Worm (Caenorhabditis elegans) whole organism, L2 larva: ENCODE data around the gene chtb-2.

Experiments used
- C34F6.9 ChIP-seq: fragments of 150-350 bp; optimal IDR thresholded peaks from 2 replicates; lab custom pipeline; 2014; ENCODE audit warnings: missing biosample characterization, missing genetic modification characterization
- F13H6.1 ChIP-seq: sonication (generic microtip); optimal IDR thresholded peaks from 2 replicates; lab custom pipeline; 2016; ENCODE audit warnings: missing genetic modification characterization, missing compliant biosample characterization
- R02D3.7 ChIP-seq: fragments of 150-350 bp; optimal IDR thresholded peaks from 2 replicates; lab custom pipeline; 2014; ENCODE audit warnings: missing biosample characterization, missing genetic modification characterization
- Y55F3AM.14 ChIP-seq: fragments of 200-800 bp; sonication (Bioruptor generic); optimal IDR thresholded peaks from 2 replicates; lab custom pipeline; 2018; ENCODE audit warnings: mild to moderate bottlenecking, missing genetic modification characterization, missing compliant biosample characterization
- ZK546.5 ChIP-seq: sonication (generic microtip); optimal IDR thresholded peaks from 2 replicates; lab custom pipeline; 2017; ENCODE audit warnings: missing biosample characterization, missing genetic modification characterization
- alr-1 ChIP-seq: fragments of 150-350 bp; optimal IDR thresholded peaks from 2 replicates; lab custom pipeline; 2014; ENCODE audit warnings: missing biosample characterization, missing genetic modification characterization
- aly-2 ChIP-seq: fragments of 150-350 bp; optimal IDR thresholded peaks from 2 replicates; lab custom pipeline; 2014; ENCODE audit warnings: missing biosample characterization, missing genetic modification characterization
- ama-1 ChIP-seq: fragments of 150-350 bp; optimal IDR thresholded peaks from 2 replicates; lab custom pipeline; 2018; ENCODE audit warnings: inconsistent platforms
- blmp-1 ChIP-seq: sonication (generic microtip); optimal IDR thresholded peaks from 2 replicates; lab custom pipeline; 2017; ENCODE audit warnings: missing genetic modification characterization, mild to moderate bottlenecking, missing compliant biosample characterization, antibody characterized with exemption, moderate library complexity; ENCODE audit not compliant: insufficient read depth
- ceh-16 ChIP-seq: fragments of 150-350 bp; optimal IDR thresholded peaks from 2 replicates; lab custom pipeline; 2014; ENCODE audit warnings: missing biosample characterization, missing genetic modification characterization
- ceh-82 ChIP-seq: fragments of 150-350 bp; optimal IDR thresholded peaks from 2 replicates; lab custom pipeline; 2014; ENCODE audit warnings: missing biosample characterization, missing genetic modification characterization
- crh-2 ChIP-seq: sonication (generic microtip); optimal IDR thresholded peaks from 2 replicates; lab custom pipeline; 2017; ENCODE audit warnings: missing biosample characterization, missing genetic modification characterization
- dmd-4 ChIP-seq: sonication (generic microtip); optimal IDR thresholded peaks from 2 replicates; lab custom pipeline; 2017; ENCODE audit warnings: missing biosample characterization, missing genetic modification characterization
- egl-27 ChIP-seq: sonication (generic microtip); optimal IDR thresholded peaks from 3 replicates; lab custom pipeline; 2017; ENCODE audit warnings: missing biosample characterization, missing genetic modification reagents, missing genetic modification characterization
- elt-1 ChIP-seq: fragments of 150-350 bp; optimal IDR thresholded peaks from 2 replicates; lab custom pipeline; 2014; ENCODE audit warnings: missing biosample characterization, missing genetic modification characterization
- elt-3 ChIP-seq: sonication (generic microtip); optimal IDR thresholded peaks from 2 replicates; lab custom pipeline; 2017; ENCODE audit warnings: missing biosample characterization, missing genetic modification characterization
- fos-1 ChIP-seq: fragments of 150-350 bp; optimal IDR thresholded peaks from 2 replicates; lab custom pipeline; 2014; ENCODE audit warnings: missing biosample characterization, missing genetic modification characterization
- gmeb-1 ChIP-seq: fragments of 150-350 bp; optimal IDR thresholded peaks from 2 replicates; lab custom pipeline; 2014; ENCODE audit warnings: missing biosample characterization, missing genetic modification characterization
- lin-11 ChIP-seq: fragments of 150-350 bp; sonication (generic microtip); optimal IDR thresholded peaks from 2 replicates; lab custom pipeline; 2014; ENCODE audit warnings: missing biosample characterization, missing genetic modification characterization, inconsistent platforms, mixed read lengths
- lin-13 ChIP-seq: fragments of 150-350 bp; optimal IDR thresholded peaks from 2 replicates; lab custom pipeline; 2014; ENCODE audit warnings: missing biosample characterization, missing genetic modification reagents, missing genetic modification characterization
- lin-39 ChIP-seq: fragments of 150-350 bp; optimal IDR thresholded peaks from 2 replicates; lab custom pipeline; 2014; ENCODE audit warnings: missing biosample characterization, missing genetic modification reagents, missing genetic modification characterization
- lsy-2 ChIP-seq, 2 experiments: fragments of 150-350 bp in 1 of 2; sonication (generic microtip) in 1 of 2; optimal IDR thresholded peaks; 2 replicates each; lab custom pipeline; 2014 to 2017; ENCODE audit warnings: missing biosample characterization in 2 of 2, missing genetic modification characterization in 2 of 2
- mab-5 ChIP-seq: fragments of 150-350 bp; optimal IDR thresholded peaks from 2 replicates; lab custom pipeline; 2014; ENCODE audit warnings: missing biosample characterization, missing genetic modification characterization
- mbf-1 ChIP-seq: sonication (generic microtip); optimal IDR thresholded peaks from 2 replicates; lab custom pipeline; 2017; ENCODE audit warnings: missing biosample characterization, missing genetic modification characterization
- mdl-1 ChIP-seq, 2 experiments: fragments of 150-350 bp in 1 of 2; sonication (generic microtip) in 1 of 2; optimal IDR thresholded peaks; 2 replicates each; lab custom pipeline; 2017; ENCODE audit warnings: missing biosample characterization in 2 of 2, missing genetic modification characterization in 2 of 2
- nhr-10 ChIP-seq: sonication (generic microtip); optimal IDR thresholded peaks from 2 replicates; lab custom pipeline; 2017; ENCODE audit warnings: missing biosample characterization, missing genetic modification characterization
- nhr-11 ChIP-seq: fragments of 150-350 bp; optimal IDR thresholded peaks from 2 replicates; lab custom pipeline; 2014; ENCODE audit warnings: missing biosample characterization, missing genetic modification characterization
- nhr-12 ChIP-seq: fragments of 150-350 bp; optimal IDR thresholded peaks from 2 replicates; lab custom pipeline; 2014; ENCODE audit warnings: missing biosample characterization, missing genetic modification characterization
- nhr-129 ChIP-seq: fragments of 150-350 bp; optimal IDR thresholded peaks from 2 replicates; lab custom pipeline; 2014; ENCODE audit warnings: missing biosample characterization, missing genetic modification characterization
- nhr-21 ChIP-seq: fragments of 150-350 bp; optimal IDR thresholded peaks from 2 replicates; lab custom pipeline; 2014; ENCODE audit warnings: missing biosample characterization, missing genetic modification characterization
- nhr-23 ChIP-seq: fragments of 150-350 bp; optimal IDR thresholded peaks from 2 replicates; lab custom pipeline; 2014; ENCODE audit warnings: missing biosample characterization, missing genetic modification reagents, missing genetic modification characterization
- nhr-237 ChIP-seq: fragments of 150-350 bp; optimal IDR thresholded peaks from 2 replicates; lab custom pipeline; 2014; ENCODE audit warnings: missing biosample characterization, missing genetic modification characterization
- nhr-25 ChIP-seq: fragments of 150-350 bp; sonication (generic microtip); optimal IDR thresholded peaks from 3 replicates; lab custom pipeline; 2014; ENCODE audit warnings: missing biosample characterization, missing genetic modification characterization
- nhr-6 ChIP-seq: fragments of 150-350 bp; optimal IDR thresholded peaks from 2 replicates; lab custom pipeline; 2014; ENCODE audit warnings: missing biosample characterization, missing genetic modification characterization
- nhr-77 ChIP-seq: fragments of 150-350 bp; optimal IDR thresholded peaks from 2 replicates; lab custom pipeline; 2014; ENCODE audit warnings: missing biosample characterization, missing genetic modification characterization
- peb-1 ChIP-seq: fragments of 150-350 bp; optimal IDR thresholded peaks from 2 replicates; lab custom pipeline; 2014; ENCODE audit warnings: missing biosample characterization, missing genetic modification characterization
- sem-4 ChIP-seq: fragments of 150-350 bp; optimal IDR thresholded peaks from 2 replicates; lab custom pipeline; 2014; ENCODE audit warnings: missing biosample characterization, missing genetic modification reagents, missing genetic modification characterization
- skn-1 ChIP-seq: sonication (generic microtip); optimal IDR thresholded peaks from 2 replicates; lab custom pipeline; 2017; ENCODE audit warnings: missing biosample characterization, missing genetic modification characterization
- sma-3 ChIP-seq: sonication (generic microtip); optimal IDR thresholded peaks from 2 replicates; lab custom pipeline; 2016; ENCODE audit warnings: missing genetic modification reagents, missing genetic modification characterization, missing compliant biosample characterization
- sma-9 ChIP-seq, 2 experiments: fragments of 150-350 bp in 1 of 2; sonication (generic microtip) in 1 of 2; optimal IDR thresholded peaks; 2 replicates each; lab custom pipeline; 2014 to 2016; ENCODE audit warnings: missing genetic modification characterization in 2 of 2, mild to moderate bottlenecking in 1 of 2, missing biosample characterization in 1 of 2, missing compliant biosample characterization in 1 of 2, missing genetic modification reagents in 1 of 2, moderate library complexity in 1 of 2
- snpc-4 ChIP-seq: fragments of 150-350 bp; optimal IDR thresholded peaks from 2 replicates; lab custom pipeline; 2014; ENCODE audit warnings: missing biosample characterization, missing genetic modification characterization
- unc-39 ChIP-seq: fragments of 150-350 bp; optimal IDR thresholded peaks from 2 replicates; lab custom pipeline; 2014; ENCODE audit warnings: missing biosample characterization, missing genetic modification characterization
- unc-55 ChIP-seq: fragments of 150-350 bp; sonication (generic microtip); optimal IDR thresholded peaks from 3 replicates; lab custom pipeline; 2014; ENCODE audit warnings: missing biosample characterization, missing genetic modification reagents, missing genetic modification characterization
- unc-62 ChIP-seq: fragments of 150-350 bp; optimal IDR thresholded peaks from 2 replicates; lab custom pipeline; 2014; ENCODE audit warnings: missing biosample characterization, missing genetic modification reagents, missing genetic modification characterization
- zag-1 ChIP-seq: fragments of 150-350 bp; optimal IDR thresholded peaks from 2 replicates; lab custom pipeline; 2014; ENCODE audit warnings: missing biosample characterization, missing genetic modification characterization
- ztf-1 ChIP-seq: fragments of 200-800 bp; sonication (Bioruptor generic); conservative IDR thresholded peaks from 2 replicates; pipeline ENCODE4 v1.3.6; 2022; ENCODE audit warnings: missing genetic modification characterization, missing compliant biosample characterization
- ztf-11 ChIP-seq: sonication (generic microtip); optimal IDR thresholded peaks from 2 replicates; lab custom pipeline; 2017; ENCODE audit warnings: missing biosample characterization, missing genetic modification characterization
- ztf-4 ChIP-seq: fragments of 150-350 bp; optimal IDR thresholded peaks from 2 replicates; lab custom pipeline; 2014; ENCODE audit warnings: missing biosample characterization, missing genetic modification characterization

The chtb-2 gene

ce11 chrIII:6463679-6464078 lies 19.3 kb upstream of the chtb-2 start, which contains the start of gene dlc-1:
Gene dlc-1, minus strand, starts transcription at chrIII:6463779.
- TF ChIP-seq ama-1 (lab: Kevin White, UChicago) (no peak), unc-55 (GFP tag; lab: Kevin White, UChicago) (no peak), mab-5 (no peak), nhr-11 (tag; lab: Kevin White, UChicago) (no peak), unc-62 (GFP tag; lab: Kevin White, UChicago) (no peak), nhr-237 (tag; lab: Kevin White, UChicago) (no peak), sem-4 (tag; lab: Kevin White, UChicago) (no peak), dmd-4 (tag; lab: Kevin White, UChicago) (no peak), nhr-12 (tag; lab: Kevin White, UChicago) (no peak), skn-1 (tag; lab: Kevin White, UChicago) (no peak), lin-13 (no peak), nhr-10 (tag; lab: Kevin White, UChicago) (no peak), ztf-1 (GFP tag; lab: Robert Waterston, UW) (no peak), egl-27 (tag; lab: Kevin White, UChicago) (no peak), ztf-11 (tag; lab: Kevin White, UChicago) (no peak)

ce11 chrIII:6464113-6464571 lies 18.9 kb upstream of the chtb-2 start:
- TF ChIP-seq nhr-11 (tag; lab: Kevin White, UChicago) (no peak), sem-4 (tag; lab: Kevin White, UChicago) (peak; percentile 68), ama-1 (lab: Kevin White, UChicago) (peak; percentile 85), mbf-1 (tag; lab: Kevin White, UChicago) (no peak), gmeb-1 (tag; lab: Kevin White, UChicago) (peak; percentile 85), skn-1 (tag; lab: Kevin White, UChicago) (no peak), R02D3.7 (tag; lab: Kevin White, UChicago) (no peak), mab-5 (peak; percentile 79), nhr-25 (tag; lab: Kevin White, UChicago) (no peak), lin-13 (peak; percentile 66), ceh-82 (tag; lab: Kevin White, UChicago) (peak; percentile 66), sma-3 (GFP tag; lab: Kevin White, UChicago) (peak; percentile 91), ztf-4 (tag; lab: Kevin White, UChicago) (peak; percentile 43), aly-2 (tag; lab: Kevin White, UChicago) (no peak), peb-1 (tag; lab: Kevin White, UChicago) (peak; percentile 1), mdl-1 (tag; optimal IDR thresholded peaks at IDR 0.05; lab: Kevin White, UChicago) (peak; percentile 85 to 92), egl-27 (tag; lab: Kevin White, UChicago) (no peak), dmd-4 (tag; lab: Kevin White, UChicago) (no peak), nhr-21 (tag; lab: Kevin White, UChicago) (peak; percentile 86), nhr-12 (tag; lab: Kevin White, UChicago) (no peak), lsy-2 (tag; optimal IDR thresholded peaks at IDR 0.05; lab: Kevin White, UChicago) (peak; percentile 75 to 83), ztf-11 (tag; lab: Kevin White, UChicago) (no peak), fos-1 (tag; lab: Kevin White, UChicago) (peak; percentile 98), elt-3 (tag; lab: Kevin White, UChicago) (no peak), Y55F3AM.14 (GFP tag; lab: Kevin White, UChicago) (peak; percentile 89), C34F6.9 (tag; lab: Kevin White, UChicago) (peak; percentile 79), unc-55 (GFP tag; lab: Kevin White, UChicago) (peak; percentile 85), lin-39 (no peak), unc-39 (tag; lab: Kevin White, UChicago) (no peak), ZK546.5 (no peak), unc-62 (GFP tag; lab: Kevin White, UChicago) (no peak), nhr-237 (tag; lab: Kevin White, UChicago) (no peak), nhr-10 (tag; lab: Kevin White, UChicago) (no peak), elt-1 (no peak), snpc-4 (tag; lab: Kevin White, UChicago) (peak; percentile 40), alr-1 (tag; lab: Kevin White, UChicago) (no peak), nhr-23 (tag; lab: Kevin White, UChicago) (no peak), lin-11 (tag; lab: Kevin White, UChicago) (peak; percentile 67), ztf-1 (GFP tag; lab: Robert Waterston, UW) (no peak), crh-2 (tag; lab: Kevin White, UChicago) (peak; percentile 88), F13H6.1 (peak; percentile 94), zag-1 (tag; lab: Kevin White, UChicago) (peak; percentile 73), blmp-1 (tag; lab: Kevin White, UChicago) (peak; percentile 65), nhr-129 (tag; lab: Kevin White, UChicago) (peak; percentile 83), nhr-6 (peak; percentile 10), nhr-77 (tag; lab: Kevin White, UChicago) (no peak), ceh-16 (peak; percentile 62), sma-9 (GFP tag; optimal IDR thresholded peaks at IDR 0.05; lab: Kevin White, UChicago) (peak; percentile 80), sma-9 (tag; optimal IDR thresholded peaks at IDR 0.05; lab: Kevin White, UChicago) (no peak)
- TF ChIP-seq, all 48 proteins: peak for 26
